Worm (Caenorhabditis elegans) whole organism, young adult: ENCODE results near the gene F22F1.2.

Source experiments
- C06A6.2 ChIP-seq: fragments of 200-800 bp; sonication (Bioruptor generic); conservative IDR thresholded peaks from 2 replicates; pipeline ENCODE4 v1.3.6; 2022; ENCODE audit warnings: missing genetic modification characterization, missing compliant biosample characterization
- D2030.7 ChIP-seq: fragments of 200-800 bp; sonication (Bioruptor generic); IDR thresholded peaks from 2 replicates; pipeline ENCODE4 v1.3.6; 2022; ENCODE audit warnings: missing genetic modification reagents, missing genetic modification characterization, missing compliant biosample characterization
- F37B4.10 ChIP-seq: fragments of 200-800 bp; sonication (Bioruptor generic); IDR thresholded peaks from 2 replicates; pipeline ENCODE4 v1.3.6; 2022; ENCODE audit warnings: missing genetic modification characterization, missing compliant biosample characterization
- F52B5.7 ChIP-seq: sonication (generic microtip); optimal IDR thresholded peaks from 2 replicates; lab custom pipeline; 2016; ENCODE audit warnings: mild to moderate bottlenecking, missing genetic modification characterization, missing compliant biosample characterization
- K12H6.12 ChIP-seq: fragments of 200-800 bp; sonication (Bioruptor generic); optimal IDR thresholded peaks from 2 replicates; lab custom pipeline; 2018; ENCODE audit warnings: mild to moderate bottlenecking, missing genetic modification characterization, missing compliant biosample characterization
- Y56A3A.18 ChIP-seq: fragments of 200-800 bp; sonication (Bioruptor generic); IDR thresholded peaks from 2 replicates; pipeline ENCODE4 v1.3.6; 2022; ENCODE audit warnings: missing genetic modification reagents, missing genetic modification characterization, missing compliant biosample characterization
- Y79H2A.3 ChIP-seq: fragments of 200-800 bp; sonication (Bioruptor generic); conservative IDR thresholded peaks from 2 replicates; pipeline ENCODE4 v1.3.6; 2022; ENCODE audit warnings: missing genetic modification reagents, missing genetic modification characterization, missing compliant biosample characterization
- aptf-2 ChIP-seq: fragments of 200-800 bp; sonication (Bioruptor generic); conservative IDR thresholded peaks from 2 replicates; pipeline ENCODE4 v1.3.6; 2022; ENCODE audit warnings: missing genetic modification reagents, missing genetic modification characterization, missing compliant biosample characterization
- attf-3 ChIP-seq: fragments of 200-800 bp; sonication (Bioruptor generic); conservative IDR thresholded peaks from 2 replicates; pipeline ENCODE4 v1.3.6; 2022; ENCODE audit warnings: missing genetic modification reagents, missing genetic modification characterization, missing compliant biosample characterization
- bed-1 ChIP-seq: fragments of 200-800 bp; sonication (Bioruptor generic); IDR thresholded peaks from 2 replicates; pipeline ENCODE4 v1.3.6; 2022; ENCODE audit warnings: missing genetic modification reagents, missing genetic modification characterization, missing compliant biosample characterization
- ceh-27 ChIP-seq: fragments of 200-800 bp; sonication (Bioruptor generic); optimal IDR thresholded peaks from 2 replicates; lab custom pipeline; 2018; ENCODE audit warnings: mild to moderate bottlenecking, missing genetic modification characterization, moderate library complexity, missing compliant biosample characterization
- ceh-79 ChIP-seq: sonication (generic microtip); optimal IDR thresholded peaks from 2 replicates; lab custom pipeline; 2017; ENCODE audit warnings: mild to moderate bottlenecking, missing genetic modification characterization, missing compliant biosample characterization
- chd-7 ChIP-seq: sonication (generic microtip); optimal IDR thresholded peaks from 2 replicates; lab custom pipeline; 2016; ENCODE audit warnings: mild to moderate bottlenecking, missing genetic modification characterization, moderate library complexity, missing compliant biosample characterization
- dox-1 ChIP-seq: fragments of 200-800 bp; sonication (Bioruptor generic); IDR thresholded peaks from 2 replicates; pipeline ENCODE4 v1.3.6; 2022; ENCODE audit warnings: missing genetic modification reagents, missing genetic modification characterization, missing compliant biosample characterization
- dpff-1 ChIP-seq: sonication (generic microtip); optimal IDR thresholded peaks from 2 replicates; lab custom pipeline; 2017; ENCODE audit warnings: mild to moderate bottlenecking, missing genetic modification characterization, missing compliant biosample characterization
- egl-18 ChIP-seq: fragments of 200-800 bp; sonication (Bioruptor generic); IDR thresholded peaks from 2 replicates; pipeline ENCODE4 v1.3.6; 2022; ENCODE audit warnings: missing genetic modification reagents, missing genetic modification characterization, missing compliant biosample characterization
- egl-44 ChIP-seq: fragments of 200-800 bp; sonication (Bioruptor generic); IDR thresholded peaks from 2 replicates; pipeline ENCODE4 v1.3.6; 2022; ENCODE audit warnings: missing genetic modification reagents, missing genetic modification characterization, missing compliant biosample characterization
- egrh-3 ChIP-seq: fragments of 200-800 bp; sonication (Bioruptor generic); IDR thresholded peaks from 2 replicates; pipeline ENCODE4 v1.3.6; 2022; ENCODE audit warnings: missing genetic modification reagents, missing genetic modification characterization, missing compliant biosample characterization
- ekl-4 ChIP-seq: fragments of 200-800 bp; sonication (Bioruptor generic); IDR thresholded peaks from 2 replicates; pipeline ENCODE4 v1.3.6; 2022; ENCODE audit warnings: missing genetic modification reagents, missing genetic modification characterization, missing compliant biosample characterization
- ets-4 ChIP-seq: fragments of 200-800 bp; sonication (Bioruptor generic); optimal IDR thresholded peaks from 2 replicates; lab custom pipeline; 2018; ENCODE audit warnings: mild to moderate bottlenecking, missing genetic modification characterization, missing compliant biosample characterization
- gei-17 ChIP-seq: fragments of 200-800 bp; sonication (Bioruptor generic); optimal IDR thresholded peaks from 2 replicates; lab custom pipeline; 2018; ENCODE audit warnings: mild to moderate bottlenecking, missing genetic modification characterization, missing compliant biosample characterization
- him-1 ChIP-seq: sonication (generic microtip); optimal IDR thresholded peaks from 2 replicates; lab custom pipeline; 2016; ENCODE audit warnings: missing genotype, missing genetic modification reagents, missing genetic modification characterization, missing compliant biosample characterization
- hlh-26 ChIP-seq: fragments of 200-800 bp; sonication (Bioruptor generic); conservative IDR thresholded peaks from 2 replicates; pipeline ENCODE4 v1.3.6; 2022; ENCODE audit warnings: missing genetic modification reagents, missing genetic modification characterization, missing compliant biosample characterization
- hsf-1 ChIP-seq: fragments of 200-800 bp; sonication (Bioruptor generic); IDR thresholded peaks from 2 replicates; pipeline ENCODE4 v1.3.6; 2022; ENCODE audit warnings: missing genetic modification reagents, missing genetic modification characterization, missing compliant biosample characterization
- let-607 ChIP-seq, 2 experiments: fragments of 200-800 bp in 1 of 2; sonication (Bioruptor generic) in 1 of 2; sonication (generic microtip) in 1 of 2; optimal IDR thresholded peaks; 2 replicates each; lab custom pipeline; 2016 to 2018; ENCODE audit warnings: mild to moderate bottlenecking in 2 of 2, missing compliant biosample characterization in 2 of 2, missing genetic modification characterization in 2 of 2, moderate library complexity in 2 of 2, missing genotype in 1 of 2
- lin-26 ChIP-seq: fragments of 200-800 bp; sonication (Bioruptor generic); IDR thresholded peaks from 2 replicates; pipeline ENCODE4 v1.3.6; 2022; ENCODE audit warnings: missing genetic modification reagents, missing genetic modification characterization, missing compliant biosample characterization
- lin-40 ChIP-seq: sonication (generic microtip); optimal IDR thresholded peaks from 2 replicates; lab custom pipeline; 2016; ENCODE audit warnings: missing genetic modification characterization, mild to moderate bottlenecking, missing compliant biosample characterization, missing genotype, missing genetic modification reagents
- lir-1 ChIP-seq: fragments of 200-800 bp; sonication (Bioruptor generic); conservative IDR thresholded peaks from 2 replicates; pipeline ENCODE4 v1.3.6; 2022; ENCODE audit warnings: missing genetic modification reagents, missing genetic modification characterization, missing compliant biosample characterization
- madf-10 ChIP-seq: sonication (generic microtip); optimal IDR thresholded peaks from 2 replicates; lab custom pipeline; 2016; ENCODE audit warnings: mild to moderate bottlenecking, missing genetic modification characterization, missing compliant biosample characterization
- pbrm-1 ChIP-seq: fragments of 200-800 bp; sonication (Bioruptor generic); IDR thresholded peaks from 2 replicates; pipeline ENCODE4 v1.3.6; 2022; ENCODE audit warnings: missing genetic modification reagents, missing genetic modification characterization, missing compliant biosample characterization
- rcor-1 ChIP-seq: fragments of 200-800 bp; sonication (Bioruptor generic); IDR thresholded peaks from 2 replicates; pipeline ENCODE4 v1.3.6; 2022; ENCODE audit warnings: missing genetic modification reagents, missing genetic modification characterization, missing compliant biosample characterization
- rec-8 ChIP-seq, 2 experiments: sonication (generic microtip); optimal IDR thresholded peaks; 2 replicates each; lab custom pipeline; 2016; ENCODE audit warnings: mild to moderate bottlenecking in 2 of 2, missing genetic modification characterization in 2 of 2, missing genetic modification reagents in 2 of 2, missing genotype in 2 of 2, missing biosample characterization in 1 of 2, missing compliant biosample characterization in 1 of 2, moderate library complexity in 1 of 2
- repo-1 ChIP-seq: sonication (generic microtip); optimal IDR thresholded peaks from 2 replicates; lab custom pipeline; 2017; ENCODE audit warnings: mild to moderate bottlenecking, missing genetic modification characterization, missing compliant biosample characterization
- snpc-4 ChIP-seq, 5 experiments: fragments of 150-350 bp in 1 of 5; sonication (generic microtip) in 4 of 5; optimal IDR thresholded peaks; 2 replicates each; lab custom pipeline; 2014 to 2018; ENCODE audit warnings: missing genetic modification characterization in 5 of 5, missing biosample characterization in 3 of 5, antibody characterized with exemption in 2 of 5, mild to moderate bottlenecking in 2 of 5, missing compliant biosample characterization in 2 of 5, missing genotype in 2 of 5, moderate library complexity in 2 of 5, missing genetic modification reagents in 1 of 5
- somi-1 ChIP-seq: fragments of 200-800 bp; sonication (Bioruptor generic); optimal IDR thresholded peaks from 2 replicates; lab custom pipeline; 2018; ENCODE audit warnings: mild to moderate bottlenecking, missing genetic modification characterization, missing compliant biosample characterization
- tbp1 ChIP-seq: fragments of 200-800 bp; sonication (Bioruptor generic); optimal IDR thresholded peaks from 2 replicates; lab custom pipeline; 2018; ENCODE audit warnings: mild to moderate bottlenecking, missing genetic modification characterization, missing compliant biosample characterization
- zfh-2 ChIP-seq: fragments of 200-800 bp; sonication (Bioruptor generic); conservative IDR thresholded peaks from 2 replicates; pipeline ENCODE4 v1.3.6; 2022; ENCODE audit warnings: missing genetic modification reagents, missing genetic modification characterization, missing compliant biosample characterization
- zim-3 ChIP-seq: sonication (generic microtip); optimal IDR thresholded peaks from 2 replicates; lab custom pipeline; 2017; ENCODE audit warnings: mild to moderate bottlenecking, missing genetic modification characterization, moderate library complexity, missing compliant biosample characterization
- ztf-25 ChIP-seq: fragments of 200-800 bp; sonication (Bioruptor generic); IDR thresholded peaks from 2 replicates; pipeline ENCODE4 v1.3.6; 2022; ENCODE audit warnings: missing genetic modification reagents, missing genetic modification characterization, missing compliant biosample characterization
- ztf-26 ChIP-seq: sonication (generic microtip); optimal IDR thresholded peaks from 2 replicates; lab custom pipeline; 2017; ENCODE audit warnings: missing genetic modification characterization, missing compliant biosample characterization

Gene F22F1.2

DNA sequence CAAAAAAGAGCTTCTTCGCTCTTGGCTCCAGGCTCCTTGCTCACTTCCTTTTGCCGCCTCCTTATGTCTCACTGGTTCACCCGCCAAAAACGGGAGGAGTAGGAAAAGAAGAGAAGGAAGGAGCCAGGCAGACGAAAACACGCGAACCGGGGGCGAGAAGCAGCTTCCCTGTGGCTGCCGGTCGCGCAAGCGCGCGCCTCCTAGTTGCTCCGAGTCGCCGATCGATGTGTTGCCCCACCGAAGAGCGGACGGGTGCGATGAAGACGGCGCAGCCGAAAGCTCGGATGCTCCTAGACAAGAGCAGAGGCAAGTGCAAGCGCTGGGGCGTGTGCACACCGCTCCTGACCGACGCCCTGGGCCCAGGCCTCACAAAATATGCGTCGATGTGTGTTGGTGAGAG, 13.0 kb upstream of the F22F1.2 start (continued):
- TF ChIP-seq F52B5.7 (tag; lab: Kevin White, UChicago) (peak; percentile 6), ceh-27 (GFP tag; lab: Kevin White, UChicago) (peak; percentile 49), zim-3 (tag; lab: Kevin White, UChicago) (no peak), rec-8 (tag; optimal IDR thresholded peaks at IDR 0.05; lab: Kevin White, UChicago) (no peak), hsf-1 (no peak), hlh-26 (GFP tag; lab: Robert Waterston, UW) (0 out of 2 replicates have a peak, but pooled peaks have one; percentile 37), repo-1 (no peak), snpc-4 (GFP tag; optimal IDR thresholded peaks at IDR 0.05; lab: Kevin White, UChicago) (no peak), snpc-4 (tag; optimal IDR thresholded peaks at IDR 0.05; lab: Kevin White, UChicago) (no peak), zfh-2 (GFP tag; lab: Robert Waterston, UW) (peak; percentile 99), C06A6.2 (GFP tag; lab: Robert Waterston, UW) (no peak; the same call in 1 of the 2 replicates), ekl-4 (no peak), aptf-2 (GFP tag; lab: Robert Waterston, UW) (no peak), ztf-25 (GFP tag; lab: Robert Waterston, UW) (no peak), K12H6.12 (tag; lab: Kevin White, UChicago) (peak; percentile 85), bed-1 (GFP tag; lab: Robert Waterston, UW) (no peak), tbp1 (GFP tag; lab: Kevin White, UChicago) (peak; percentile 21), lin-40 (tag; lab: Kevin White, UChicago) (peak; percentile 48), chd-7 (peak; percentile 70), D2030.7 (GFP tag; lab: Robert Waterston, UW) (no peak), Y79H2A.3 (GFP tag; lab: Robert Waterston, UW) (no peak), Y56A3A.18 (GFP tag; lab: Robert Waterston, UW) (no peak), ceh-79 (tag; lab: Kevin White, UChicago) (peak; percentile 11), ets-4 (GFP tag; lab: Kevin White, UChicago) (no peak), attf-3 (GFP tag; lab: Robert Waterston, UW) (peak; percentile 45; the same call in 1 of the 2 replicates), dox-1 (GFP tag; lab: Robert Waterston, UW) (peak; percentile 32; the same call in 1 of the 2 replicates), lir-1 (GFP tag; lab: Robert Waterston, UW) (peak; percentile 56), lin-26 (GFP tag; lab: Robert Waterston, UW) (no peak), F37B4.10 (GFP tag; lab: Robert Waterston, UW) (0 out of 2 replicates have a peak, but pooled peaks have one; percentile 87), pbrm-1 (GFP tag; lab: Robert Waterston, UW) (0 out of 2 replicates have a peak, but pooled peaks have one; percentile 39), dpff-1 (tag; lab: Kevin White, UChicago) (no peak), let-607 (tag; optimal IDR thresholded peaks at IDR 0.05; lab: Kevin White, UChicago) (no peak), gei-17 (GFP tag; lab: Kevin White, UChicago) (peak; percentile 35), somi-1 (GFP tag; lab: Kevin White, UChicago) (peak; percentile 51), ztf-26 (tag; lab: Kevin White, UChicago) (peak; percentile 45), egrh-3 (GFP tag; lab: Robert Waterston, UW) (peak; percentile 95), egl-18 (GFP tag; lab: Robert Waterston, UW) (no peak), him-1 (tag; lab: Kevin White, UChicago) (no peak), rcor-1 (peak; percentile 83), egl-44 (0 out of 2 replicates have a peak, but pooled peaks have one; percentile 14), madf-10 (no peak)
- TF ChIP-seq, all 124 proteins: peak for 28
